Worm (Caenorhabditis elegans) whole organism, L4 larva: Measurements from ENCODE around the gene szy-4.

Experiments used
- R02D3.7 ChIP-seq: fragments of 150-350 bp; sonication (generic microtip); optimal IDR thresholded peaks from 3 replicates; lab custom pipeline; 2014; ENCODE audit warnings: missing biosample characterization, missing genetic modification characterization
- Y105C5A.15 ChIP-seq: fragments of 200-800 bp; sonication (Bioruptor generic); IDR thresholded peaks from 2 replicates; pipeline ENCODE4 v1.3.6; 2022; ENCODE audit warnings: missing genetic modification characterization, missing compliant biosample characterization
- ZK546.5 ChIP-seq, 2 experiments: sonication (generic microtip); optimal IDR thresholded peaks; 2 replicates each; lab custom pipeline; 2017; ENCODE audit warnings: missing biosample characterization in 2 of 2, missing genetic modification characterization in 2 of 2
- ama-1 ChIP-seq: fragments of 150-350 bp; optimal IDR thresholded peaks from 2 replicates; lab custom pipeline; 2014; ENCODE audit warnings: inconsistent platforms, mixed read lengths
- daf-8 ChIP-seq: fragments of 200-800 bp; sonication (Bioruptor generic); IDR thresholded peaks from 2 replicates; pipeline ENCODE4 v1.3.6; 2022; ENCODE audit warnings: missing genetic modification characterization, missing compliant biosample characterization
- duxl-1 ChIP-seq: sonication (generic microtip); optimal IDR thresholded peaks from 2 replicates; lab custom pipeline; 2016; ENCODE audit warnings: mild to moderate bottlenecking, missing genetic modification characterization, moderate library complexity, missing compliant biosample characterization; ENCODE audit not compliant: poor library complexity
- dve-1 ChIP-seq: sonication (generic microtip); optimal IDR thresholded peaks from 2 replicates; lab custom pipeline; 2017; ENCODE audit warnings: antibody characterized with exemption, mild to moderate bottlenecking, missing genetic modification characterization, missing compliant biosample characterization; ENCODE audit not compliant: insufficient read depth
- mep-1 ChIP-seq: fragments of 150-350 bp; sonication (generic microtip); optimal IDR thresholded peaks from 3 replicates; lab custom pipeline; 2014; ENCODE audit warnings: missing biosample characterization, missing genetic modification characterization
- nhr-11 ChIP-seq: fragments of 150-350 bp; optimal IDR thresholded peaks from 2 replicates; lab custom pipeline; 2014; ENCODE audit warnings: missing biosample characterization, missing genetic modification characterization
- nhr-76 ChIP-seq: fragments of 150-350 bp; optimal IDR thresholded peaks from 2 replicates; lab custom pipeline; 2014; ENCODE audit warnings: missing biosample characterization, missing genetic modification characterization
- pha-4 ChIP-seq, 2 experiments: fragments of 150-350 bp in 1 of 2; fragments of 200-800 bp in 1 of 2; sonication (Bioruptor generic) in 1 of 2; IDR thresholded peaks in 1 of 2; optimal IDR thresholded peaks in 1 of 2; 2 replicates each; pipeline versions ENCODE4 v1.3.6 to Lab custom; 2014 to 2022; ENCODE audit warnings: missing genetic modification characterization in 2 of 2, missing genetic modification reagents in 2 of 2, missing biosample characterization in 1 of 2, missing compliant biosample characterization in 1 of 2
- skn-1 ChIP-seq: fragments of 150-350 bp; optimal IDR thresholded peaks from 2 replicates; lab custom pipeline; 2014; ENCODE audit warnings: missing biosample characterization, missing genetic modification characterization
- unc-130 ChIP-seq: sonication (generic microtip); optimal IDR thresholded peaks from 2 replicates; lab custom pipeline; 2016; ENCODE audit warnings: missing genetic modification reagents, missing genetic modification characterization, missing compliant biosample characterization
- unc-39 ChIP-seq: sonication (generic microtip); optimal IDR thresholded peaks from 2 replicates; lab custom pipeline; 2017; ENCODE audit warnings: missing biosample characterization, missing genetic modification characterization

- TF ChIP-seq Y105C5A.15 (GFP tag; lab: Robert Waterston, UW) (no peak), unc-39 (tag; lab: Kevin White, UChicago) (no peak), skn-1 (tag; lab: Kevin White, UChicago) (no peak), ZK546.5 (tag; optimal IDR thresholded peaks at IDR 0.05; lab: Kevin White, UChicago) (no peak), mep-1 (no peak), nhr-76 (no peak), dve-1 (no peak), nhr-11 (tag; lab: Kevin White, UChicago) (no peak), ama-1 (no peak), unc-130 (no peak), pha-4 (GFP tag; IDR thresholded peaks at IDR 0.05; lab: Robert Waterston, UW) (no peak), pha-4 (tag; optimal IDR thresholded peaks at IDR 0.05; lab: Kevin White, UChicago) (no peak), duxl-1 (tag; lab: Kevin White, UChicago) (no peak), R02D3.7 (tag; lab: Kevin White, UChicago) (no peak), daf-8 (GFP tag; lab: Robert Waterston, UW) (no peak)
Measured at ce11 chrII:6230116-6230515, 31.6 kb downstream of the szy-4 start.
